Fruit fly (Drosophila melanogaster): ENCODE data around the gene Atac3.
A peak's percentile ranks its signal among the peaks of the same experiment; 100 is the strongest.

The Atac3 gene

DNA sequence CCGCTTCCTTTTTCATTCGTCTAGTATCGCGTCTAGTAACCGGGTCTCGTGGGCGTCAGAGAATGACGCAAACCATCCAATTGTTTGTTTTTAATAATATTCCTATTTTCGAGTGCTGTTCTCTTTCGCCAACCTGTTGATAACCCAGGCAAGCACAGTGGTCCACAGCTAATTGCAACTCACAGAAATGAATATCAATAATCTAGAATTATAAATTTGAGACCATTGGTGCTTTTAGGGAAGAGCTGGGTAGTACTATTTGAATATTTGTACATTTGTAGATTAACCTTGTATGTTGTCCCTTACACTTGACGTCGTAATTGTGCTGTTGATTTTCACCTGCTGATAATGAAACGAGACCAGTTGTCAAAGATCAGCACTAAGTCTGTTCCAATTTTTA lies 22.0 kb upstream of the Atac3 start (continued):
- TF ChIP-seq cwo (GFP tag; optimal IDR thresholded peaks at IDR 0.05) (peak; percentile 12), Dip2 (GFP tag; IDR thresholded peaks at IDR 0.05) (no peak), fru (optimal IDR thresholded peaks at IDR 0.05) (no peak), mam (GFP tag; optimal IDR thresholded peaks at IDR 0.05) (peak; percentile 15), slbo (GFP tag; IDR thresholded peaks at IDR 0.05) (peak; percentile 35; the same call in 1 of the 2 replicates), CG2120 (GFP tag; optimal IDR thresholded peaks at IDR 0.05) (peak; percentile 16), CG30431 (GFP tag; optimal IDR thresholded peaks at IDR 0.05) (no peak), CG8924 (tag; optimal IDR thresholded peaks at IDR 0.05) (no peak), zen (tag; optimal IDR thresholded peaks at IDR 0.05) (no peak)

DNA sequence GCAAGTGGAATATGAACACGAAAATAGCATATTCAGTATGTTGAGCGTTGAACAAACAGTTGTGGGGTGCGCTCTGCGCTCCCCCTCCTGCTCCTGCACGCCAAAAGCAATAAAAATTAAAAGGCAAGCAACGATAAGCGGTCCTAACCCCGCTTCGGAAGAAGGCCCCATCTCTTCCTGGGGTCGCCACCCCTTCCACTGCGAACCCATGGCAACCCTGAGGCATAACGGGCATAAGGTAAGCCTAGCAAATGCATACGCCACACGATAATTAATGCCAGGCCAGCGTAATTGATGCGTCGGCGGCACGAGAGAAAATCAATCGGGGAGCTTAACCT lies 20.6 kb upstream of the Atac3 start:
- no peak for TF ChIP-seq Abd-B (GFP tag; optimal IDR thresholded peaks at IDR 0.05)
- no peak for TF ChIP-seq gro (GFP tag; optimal IDR thresholded peaks at IDR 0.05)
- TF ChIP-seq CG7963 (GFP tag; IDR thresholded peaks at IDR 0.05; ENCODE audit: partially characterized antibody) = no peak
- TF ChIP-seq CG11247 (GFP tag; IDR thresholded peaks at IDR 0.05) = peak; percentile 3; the same call in 1 of the 2 replicates
- TF ChIP-seq CG14667 (GFP tag; IDR thresholded peaks at IDR 0.05) = peak; percentile 2; the same call in 1 of the 2 replicates
- TF ChIP-seq CG3726 (GFP tag; IDR thresholded peaks at IDR 0.05) = 0 out of 3 replicates have a peak, but pooled peaks have one; percentile 2
- no peak for TF ChIP-seq aop (GFP tag; IDR thresholded peaks at IDR 0.05)
- TF ChIP-seq Usf (GFP tag; optimal IDR thresholded peaks at IDR 0.05) = no peak
- no peak for TF ChIP-seq CG6854 (GFP tag; optimal IDR thresholded peaks at IDR 0.05)
- TF ChIP-seq CG11560 (tag; IDR thresholded peaks at IDR 0.05) = no peak
- TF ChIP-seq seq (GFP tag; IDR thresholded peaks at IDR 0.05) = no peak; the same call in 1 of the 2 replicates
- TF ChIP-seq Hr78 (GFP tag; optimal IDR thresholded peaks at IDR 0.05) = peak in 1 of 2 experiments; percentile 61
- no peak for TF ChIP-seq CG2120 (GFP tag; optimal IDR thresholded peaks at IDR 0.05)
- TF ChIP-seq dm (GFP tag; optimal IDR thresholded peaks at IDR 0.05) = no peak
- TF ChIP-seq amos (GFP tag; IDR thresholded peaks at IDR 0.05; ENCODE audit: partially characterized antibody) = no peak
- no peak for TF ChIP-seq CG16813 (GFP tag; IDR thresholded peaks at IDR 0.05; ENCODE audit: partially characterized antibody)
- no peak for TF ChIP-seq Aef1 (GFP tag; IDR thresholded peaks at IDR 0.05)
- no peak for TF ChIP-seq TFAM (GFP tag; optimal IDR thresholded peaks at IDR 0.05)
- 0 out of 2 replicates have a peak, but pooled peaks have one; percentile 2 for TF ChIP-seq ro (GFP tag; IDR thresholded peaks at IDR 0.05)
- TF ChIP-seq run (tag; optimal IDR thresholded peaks at IDR 0.05) = no peak
- 0 out of 3 replicates have a peak, but pooled peaks have one; percentile 3 for TF ChIP-seq Optix (GFP tag; IDR thresholded peaks at IDR 0.05)
- no peak for TF ChIP-seq Elba2 (GFP tag; optimal IDR thresholded peaks at IDR 0.05)
- TF ChIP-seq Ravus (GFP tag; IDR thresholded peaks at IDR 0.05) = no peak
- TF ChIP-seq CG7839 (tag; optimal IDR thresholded peaks at IDR 0.05) = no peak
- peak; percentile 75; the same call in 1 of the 3 replicates for TF ChIP-seq CG2199 (GFP tag; IDR thresholded peaks at IDR 0.05)

DNA sequence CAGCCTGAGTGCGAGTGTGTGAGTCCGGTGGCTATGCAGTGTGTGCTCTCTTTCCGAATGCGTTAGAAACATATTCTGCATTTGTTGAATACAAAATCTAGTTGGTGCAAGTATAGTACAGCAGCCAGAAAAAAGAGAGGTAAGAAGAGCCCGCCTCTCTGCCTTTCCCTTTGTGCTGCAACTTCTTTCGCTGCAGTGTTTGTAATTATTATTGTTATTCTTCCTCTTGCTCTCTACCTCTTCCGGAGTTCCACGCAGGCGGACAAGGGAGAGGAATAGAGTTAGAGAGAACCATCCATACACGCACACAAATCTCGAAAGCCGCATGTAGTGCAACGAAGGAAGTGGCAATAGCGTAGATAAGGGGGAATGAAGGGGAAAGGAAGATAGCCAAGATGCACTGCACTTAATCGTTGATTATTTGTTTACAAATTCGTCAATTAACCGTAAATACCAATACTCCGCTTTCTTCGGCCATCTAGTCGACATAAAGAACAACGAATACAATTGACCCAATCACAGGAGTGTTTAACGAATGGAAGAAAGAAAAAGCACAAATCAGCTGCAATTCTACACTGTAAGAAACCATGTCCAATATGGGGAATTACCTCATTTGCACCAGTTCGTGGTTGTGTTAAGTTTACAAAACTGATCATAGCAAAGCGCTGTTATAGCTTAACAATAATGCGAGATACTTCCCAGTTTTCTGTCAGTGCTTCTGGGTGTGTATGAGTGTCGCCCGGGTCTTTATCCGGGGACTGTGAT lies 20.0 kb upstream of the Atac3 start:
- TF ChIP-seq kah (GFP tag; optimal IDR thresholded peaks at IDR 0.05) (peak; percentile 61), Hey (tag; optimal IDR thresholded peaks at IDR 0.05) (no peak), gsb (GFP tag; IDR thresholded peaks at IDR 0.05) (no peak), jing (GFP tag; optimal IDR thresholded peaks at IDR 0.05) (peak; percentile 64), mirr (GFP tag; optimal IDR thresholded peaks at IDR 0.05) (no peak), pita (GFP tag; optimal IDR thresholded peaks at IDR 0.05) (no peak), ab (GFP tag; optimal IDR thresholded peaks at IDR 0.05) (peak; percentile 35), Dip3 (GFP tag; optimal IDR thresholded peaks at IDR 0.05) (no peak), CG17912 (GFP tag; optimal IDR thresholded peaks at IDR 0.05) (peak; percentile 15), gsb-n (tag; optimal IDR thresholded peaks at IDR 0.05) (peak; percentile 67), btn (GFP tag; optimal IDR thresholded peaks at IDR 0.05) (peak; percentile 66), wor (GFP tag; IDR thresholded peaks at IDR 0.05) (peak; percentile 69), Dfd (GFP tag; optimal IDR thresholded peaks at IDR 0.05) (no peak), run (tag; optimal IDR thresholded peaks at IDR 0.05) (no peak), grn (GFP tag; optimal IDR thresholded peaks at IDR 0.05) (no peak), CG34224 (GFP tag; IDR thresholded peaks at IDR 0.05; ENCODE audit: partially characterized antibody) (no peak), CkIIα-i1 (GFP tag; IDR thresholded peaks at IDR 0.05) (no peak), D19B (GFP tag; optimal IDR thresholded peaks at IDR 0.05) (no peak)
